Worm (Caenorhabditis elegans) whole organism, late embryonic: ENCODE results near the gene nspc-18.

ENCODE experiments used
- C38D4.7 ChIP-seq: fragments of 200-800 bp; sonication (Bioruptor generic); optimal IDR thresholded peaks from 2 replicates; lab custom pipeline; 2018; ENCODE audit warnings: mild to moderate bottlenecking, missing genetic modification characterization, moderate library complexity, missing compliant biosample characterization
- ama-1 ChIP-seq: fragments of 150-350 bp; optimal IDR thresholded peaks from 2 replicates; lab custom pipeline; 2014
- ceh-19 ChIP-seq: fragments of 200-800 bp; sonication (Bioruptor generic); optimal IDR thresholded peaks from 2 replicates; lab custom pipeline; 2018; ENCODE audit warnings: mild to moderate bottlenecking, missing genetic modification characterization, missing compliant biosample characterization
- ceh-30 ChIP-seq: fragments of 150-350 bp; optimal IDR thresholded peaks from 2 replicates; lab custom pipeline; 2014; ENCODE audit warnings: missing biosample characterization, missing genetic modification characterization
- ceh-6 ChIP-seq: fragments of 200-800 bp; sonication (Bioruptor generic); optimal IDR thresholded peaks from 2 replicates; lab custom pipeline; 2018; ENCODE audit warnings: mild to moderate bottlenecking, missing genetic modification characterization, missing compliant biosample characterization
- che-1 ChIP-seq: sonication (generic microtip); optimal IDR thresholded peaks from 2 replicates; lab custom pipeline; 2016; ENCODE audit warnings: mild to moderate bottlenecking, missing genetic modification characterization, missing compliant biosample characterization
- elt-4 ChIP-seq: sonication (generic microtip); optimal IDR thresholded peaks from 2 replicates; lab custom pipeline; 2016; ENCODE audit warnings: missing genetic modification characterization, missing compliant biosample characterization
- eyg-1 ChIP-seq: sonication (generic microtip); optimal IDR thresholded peaks from 2 replicates; lab custom pipeline; 2016; ENCODE audit warnings: missing genotype, missing genetic modification characterization, missing compliant biosample characterization
- fkh-10 ChIP-seq: fragments of 150-350 bp; optimal IDR thresholded peaks from 2 replicates; lab custom pipeline; 2014; ENCODE audit warnings: missing biosample characterization, missing genetic modification reagents, missing genetic modification characterization
- lin-11 ChIP-seq: fragments of 200-800 bp; sonication (Bioruptor generic); optimal IDR thresholded peaks from 2 replicates; lab custom pipeline; 2018; ENCODE audit warnings: mild to moderate bottlenecking, missing genetic modification characterization, missing compliant biosample characterization
- nhr-11 ChIP-seq: fragments of 150-350 bp; optimal IDR thresholded peaks from 2 replicates; lab custom pipeline; 2014; ENCODE audit warnings: missing biosample characterization, missing genetic modification characterization
- pha-4 ChIP-seq: fragments of 150-350 bp; optimal IDR thresholded peaks from 2 replicates; lab custom pipeline; 2018; ENCODE audit warnings: missing biosample characterization, missing genetic modification reagents, missing genetic modification characterization
- sdc-2 ChIP-seq: sonication (generic microtip); optimal IDR thresholded peaks from 2 replicates; lab custom pipeline; 2016; ENCODE audit warnings: missing genotype, missing genetic modification characterization, missing compliant biosample characterization
- tbx-2 ChIP-seq: sonication (generic microtip); optimal IDR thresholded peaks from 2 replicates; lab custom pipeline; 2016; ENCODE audit warnings: missing genetic modification characterization, missing compliant biosample characterization

- TF ChIP-seq ceh-6 (GFP tag; lab: Kevin White, UChicago): no peak
- TF ChIP-seq sdc-2 (tag; lab: Kevin White, UChicago): no peak
- no peak for TF ChIP-seq eyg-1
- no peak for TF ChIP-seq elt-4 (tag; lab: Kevin White, UChicago)
- no peak for TF ChIP-seq ceh-30 (tag; lab: Kevin White, UChicago)
- no peak for TF ChIP-seq lin-11 (tag; lab: Kevin White, UChicago)
- TF ChIP-seq nhr-11: no peak
- TF ChIP-seq ceh-19 (GFP tag; lab: Kevin White, UChicago): no peak
- no peak for TF ChIP-seq C38D4.7 (GFP tag; lab: Kevin White, UChicago)
- TF ChIP-seq fkh-10 (GFP tag; lab: Kevin White, UChicago): no peak
- no peak for TF ChIP-seq tbx-2 (tag; lab: Kevin White, UChicago)
- TF ChIP-seq pha-4 (tag; lab: Kevin White, UChicago): no peak
- TF ChIP-seq ama-1 (lab: Kevin White, UChicago): no peak
- no peak for TF ChIP-seq che-1 (tag; lab: Kevin White, UChicago)
These were observed 35.0 kb downstream of the nspc-18 start for ce11 chrX:14492441-14492840.
